Worm (Caenorhabditis elegans): ENCODE data around the gene Y53F4B.43.

DNA sequence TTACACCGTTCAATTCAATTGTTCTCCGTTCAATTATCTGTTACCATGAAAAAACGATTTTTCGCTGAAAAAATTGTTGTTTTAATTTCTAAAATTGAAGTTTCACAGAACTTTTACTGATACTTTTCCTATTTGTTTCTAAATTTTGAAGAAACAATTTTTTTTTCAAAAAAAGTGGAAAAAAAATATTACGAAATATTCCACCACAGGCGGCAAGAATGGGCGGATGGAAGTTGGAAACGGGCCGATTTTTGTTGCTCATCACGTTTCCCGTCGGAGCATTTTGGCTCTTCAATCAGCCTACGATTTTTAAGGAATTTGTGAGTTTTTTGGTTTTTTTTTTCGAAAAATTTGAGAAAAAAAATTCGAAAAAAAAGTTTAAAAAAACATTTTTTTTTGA, 49.5 kb downstream of the Y53F4B.43 start, which contains the start of gene Y53F4B.14:
- TF ChIP-seq tab-1 (GFP tag; IDR thresholded peaks at IDR 0.05), result no peak
- no peak for TF ChIP-seq ztf-23 (GFP tag; IDR thresholded peaks at IDR 0.05)
- TF ChIP-seq ztf-29 (GFP tag; IDR thresholded peaks at IDR 0.05), result no peak
- TF ChIP-seq T22C8.4 (GFP tag; IDR thresholded peaks at IDR 0.05), result no peak
- TF ChIP-seq klf-2 (GFP tag; conservative IDR thresholded peaks at IDR 0.05), result no peak
